Fruit fly (Drosophila melanogaster): ENCODE results near the gene CG31715.

- no peak for TF ChIP-seq CTCF (optimal IDR thresholded peaks at IDR 0.05)
- no peak for TF ChIP-seq CG8478 (optimal IDR thresholded peaks at IDR 0.05)
These were observed 13.6 kb upstream of the CG31715 start, which contains the start of gene RnrL for dm6 chr2L:10327790-10328189.
